Fruit fly (Drosophila melanogaster) whole organism, wandering third instar larva: ENCODE measurements around the gene CG13305.

Experiments
- Abd-B ChIP-seq: fragments of >200 bp; optimal IDR thresholded peaks from 2 replicates; lab custom pipeline; 2017; ENCODE audit warnings: missing biosample characterization, missing genetic modification characterization
- Dfd ChIP-seq: fragments of >200 bp; optimal IDR thresholded peaks from 2 replicates; lab custom pipeline; 2017; ENCODE audit warnings: missing biosample characterization, missing genetic modification characterization
- GATAd ChIP-seq: sonication (Bioruptor generic); optimal IDR thresholded peaks from 2 replicates; lab custom pipeline; 2016; ENCODE audit warnings: missing biosample characterization, missing genetic modification characterization
- Hr78 ChIP-seq: fragments of >200 bp; optimal IDR thresholded peaks from 2 replicates; lab custom pipeline; 2017; ENCODE audit warnings: missing biosample characterization, missing genetic modification characterization
- br ChIP-seq: fragments of 200-800 bp; sonication (Bioruptor generic); optimal IDR thresholded peaks from 2 replicates; lab custom pipeline; 2016; ENCODE audit warnings: missing biosample characterization, missing genetic modification characterization
- dmrt93B ChIP-seq: fragments of 200-800 bp; sonication (Bioruptor generic); optimal IDR thresholded peaks from 2 replicates; lab custom pipeline; 2018; ENCODE audit warnings: missing biosample characterization, mild to moderate bottlenecking, missing genetic modification characterization
- dsf ChIP-seq: sonication (Bioruptor generic); optimal IDR thresholded peaks from 2 replicates; lab custom pipeline; 2016; ENCODE audit warnings: missing biosample characterization, missing genetic modification characterization, borderline replicate concordance
- ey ChIP-seq: fragments of 200-800 bp; sonication (Bioruptor generic); optimal IDR thresholded peaks from 2 replicates; lab custom pipeline; 2016; ENCODE audit warnings: missing biosample characterization, missing genetic modification characterization
- fru ChIP-seq: fragments of 200-800 bp; sonication (Bioruptor generic); optimal IDR thresholded peaks from 3 replicates; lab custom pipeline; 2016; ENCODE audit warnings: missing biosample characterization, mild to moderate bottlenecking, missing genetic modification characterization
- psq ChIP-seq: fragments of 200-800 bp; sonication (Bioruptor generic); optimal IDR thresholded peaks from 3 replicates; lab custom pipeline; 2017; ENCODE audit warnings: missing biosample characterization, mild to moderate bottlenecking, missing genetic modification characterization, moderate library complexity
- tai ChIP-seq: sonication (Bioruptor generic); optimal IDR thresholded peaks from 2 replicates; lab custom pipeline; 2016; ENCODE audit warnings: missing biosample characterization, missing genetic modification characterization
- usp ChIP-seq: fragments of >200 bp; optimal IDR thresholded peaks from 2 replicates; lab custom pipeline; 2017; ENCODE audit warnings: missing biosample characterization, missing genetic modification characterization

- TF ChIP-seq psq (GFP tag; lab: Kevin White, UChicago), result peak; percentile 62
- no peak for TF ChIP-seq GATAd (GFP tag; lab: Kevin White, UChicago)
- peak; percentile 30 for TF ChIP-seq br
- no peak for TF ChIP-seq Abd-B (GFP tag; lab: Kevin White, UChicago)
- no peak for TF ChIP-seq usp
- no peak for TF ChIP-seq fru
- TF ChIP-seq ey (GFP tag; lab: Kevin White, UChicago), result no peak
- TF ChIP-seq Hr78 (GFP tag; lab: Kevin White, UChicago), result no peak
- TF ChIP-seq Dfd (GFP tag; lab: Kevin White, UChicago), result no peak
- TF ChIP-seq dmrt93B (GFP tag; lab: Kevin White, UChicago), result no peak
- no peak for TF ChIP-seq tai (GFP tag; lab: Kevin White, UChicago)
- TF ChIP-seq dsf (GFP tag; lab: Kevin White, UChicago), result no peak
These were observed 6.0 kb upstream of the CG13305 start for dm6 chr3L:8652572-8652977.
